Worm (Caenorhabditis elegans): ENCODE results near the gene mpk-1.

ce11 chrIII:4269220-4269935 is 41.5 kb upstream of the mpk-1 start, which contains the start of the genes sftb-1 and R10E4.1:
- no peak for TF ChIP-seq Y48G9A.11 (GFP tag; IDR thresholded peaks at IDR 0.05)
- TF ChIP-seq daf-8 (GFP tag; IDR thresholded peaks at IDR 0.05), result no peak
- no peak for TF ChIP-seq nhr-76 (tag; optimal IDR thresholded peaks at IDR 0.05)
- no peak for TF ChIP-seq php-3 (GFP tag; IDR thresholded peaks at IDR 0.05)
- TF ChIP-seq mep-1 (tag; optimal IDR thresholded peaks at IDR 0.05), result peak; percentile 61
- TF ChIP-seq nhr-10 (tag; optimal IDR thresholded peaks at IDR 0.05), result no peak
- TF ChIP-seq jun-1 (tag; optimal IDR thresholded peaks at IDR 0.05), result no peak
- no peak for TF ChIP-seq nhr-237 (tag; optimal IDR thresholded peaks at IDR 0.05)
- TF ChIP-seq nhr-28 (tag; optimal IDR thresholded peaks at IDR 0.05), result peak; percentile 36
- TF ChIP-seq egl-27 (tag; optimal IDR thresholded peaks at IDR 0.05), result no peak
- TF ChIP-seq ama-1 (optimal IDR thresholded peaks at IDR 0.05), result no peak
- TF ChIP-seq ZK546.5 (tag; optimal IDR thresholded peaks at IDR 0.05), result no peak
